Fruit fly (Drosophila melanogaster) whole organism, embryonic: ENCODE data around the gene Spase25.

Experiments used
- Abd-B ChIP-seq: fragments of 200-800 bp; sonication (Bioruptor generic); optimal IDR thresholded peaks from 2 replicates; lab custom pipeline; 2018; ENCODE audit warnings: missing biosample characterization, mild to moderate bottlenecking, missing genetic modification characterization, moderate library complexity
- Atf-2 ChIP-seq: fragments of 200-800 bp; sonication (Bioruptor generic); optimal IDR thresholded peaks from 2 replicates; lab custom pipeline; 2016; ENCODE audit warnings: missing biosample characterization, missing genetic modification characterization
- Atf3 ChIP-seq: fragments of 200-800 bp; sonication (Bioruptor generic); optimal IDR thresholded peaks from 3 replicates; lab custom pipeline; 2016; ENCODE audit warnings: missing biosample characterization, missing genetic modification characterization
- B-H2 ChIP-seq: fragments of 200-800 bp; sonication (Bioruptor generic); optimal IDR thresholded peaks from 2 replicates; lab custom pipeline; 2018; ENCODE audit warnings: missing biosample characterization, mild to moderate bottlenecking, missing genetic modification characterization
- CG10147 ChIP-seq: fragments of 200-800 bp; sonication (Bioruptor generic); optimal IDR thresholded peaks from 2 replicates; lab custom pipeline; 2019; ENCODE audit warnings: missing biosample characterization, mild to moderate bottlenecking, missing genetic modification characterization, moderate library complexity
- CG10267 ChIP-seq: fragments of 200-800 bp; sonication (Bioruptor generic); optimal IDR thresholded peaks from 2 replicates; lab custom pipeline; 2018; ENCODE audit warnings: missing biosample characterization, mild to moderate bottlenecking, missing genetic modification characterization, moderate library complexity
- CG10274 ChIP-seq: fragments of 200-800 bp; sonication (Bioruptor generic); optimal IDR thresholded peaks from 3 replicates; lab custom pipeline; 2017; ENCODE audit warnings: missing biosample characterization, mild to moderate bottlenecking, missing genetic modification characterization
- CG10565 ChIP-seq: fragments of 200-800 bp; sonication (Bioruptor generic); optimal IDR thresholded peaks from 3 replicates; lab custom pipeline; 2016; ENCODE audit warnings: missing biosample characterization, mild to moderate bottlenecking, missing genetic modification characterization
- CG11398 ChIP-seq: fragments of 200-800 bp; sonication (Bioruptor generic); optimal IDR thresholded peaks from 2 replicates; lab custom pipeline; 2016; ENCODE audit warnings: missing biosample characterization, missing genetic modification characterization
- CG11560 ChIP-seq: fragments of 200-800 bp; sonication (Bioruptor generic); IDR thresholded peaks from 3 replicates; pipeline ENCODE4 v1.3.6; 2022; ENCODE audit warnings: missing biosample characterization, missing genetic modification characterization
- CG12769 ChIP-seq: fragments of 200-800 bp; sonication (Bioruptor generic); optimal IDR thresholded peaks from 2 replicates; lab custom pipeline; 2019; ENCODE audit warnings: missing biosample characterization, mild to moderate bottlenecking, missing genetic modification characterization, moderate library complexity
- CG16813 ChIP-seq: fragments of 200-800 bp; sonication (Bioruptor generic); IDR thresholded peaks from 3 replicates; pipeline ENCODE4 v1.3.6; 2022; ENCODE audit warnings: missing biosample characterization, missing genetic modification characterization; ENCODE audit not compliant: partially characterized antibody
- CG17802 ChIP-seq: fragments of 200-800 bp; sonication (Bioruptor generic); optimal IDR thresholded peaks from 2 replicates; lab custom pipeline; 2018; ENCODE audit warnings: missing biosample characterization, mild to moderate bottlenecking, missing genetic modification characterization, moderate library complexity
- CG17912 ChIP-seq: fragments of 200-800 bp; sonication (Bioruptor generic); optimal IDR thresholded peaks from 2 replicates; lab custom pipeline; 2018; ENCODE audit warnings: missing biosample characterization, mild to moderate bottlenecking, missing genetic modification characterization
- CG18011 ChIP-seq: fragments of 200-800 bp; sonication (Bioruptor generic); optimal IDR thresholded peaks from 2 replicates; lab custom pipeline; 2017; ENCODE audit warnings: missing biosample characterization, missing genetic modification characterization, mild to moderate bottlenecking, moderate library complexity, missing genotype
- CG1832 ChIP-seq: fragments of 200-800 bp; sonication (Bioruptor generic); optimal IDR thresholded peaks from 2 replicates; lab custom pipeline; 2017; ENCODE audit warnings: missing biosample characterization, mild to moderate bottlenecking, missing genetic modification characterization, inconsistent platforms
- CG2875 ChIP-seq: fragments of 200-800 bp; sonication (Bioruptor generic); optimal IDR thresholded peaks from 2 replicates; lab custom pipeline; 2017; ENCODE audit warnings: missing biosample characterization, mild to moderate bottlenecking, missing genetic modification characterization, missing genetic modification reagents
- CG32767 ChIP-seq: fragments of 200-800 bp; sonication (Bioruptor generic); IDR thresholded peaks from 2 replicates; pipeline ENCODE4 v1.3.6; 2022; ENCODE audit warnings: missing biosample characterization, missing genetic modification characterization
- CG4360 ChIP-seq: fragments of 200-800 bp; sonication (Bioruptor generic); IDR thresholded peaks from 2 replicates; pipeline ENCODE4 v1.3.6; 2022; ENCODE audit warnings: missing biosample characterization, missing genetic modification characterization
- CG6813 ChIP-seq: fragments of 200-800 bp; sonication (Bioruptor generic); optimal IDR thresholded peaks from 2 replicates; lab custom pipeline; 2017; ENCODE audit warnings: missing biosample characterization, missing genetic modification characterization, mild to moderate bottlenecking, moderate library complexity, missing genetic modification reagents
- CG7839 ChIP-seq: fragments of 200-800 bp; sonication (Bioruptor generic); optimal IDR thresholded peaks from 3 replicates; lab custom pipeline; 2018; ENCODE audit warnings: missing biosample characterization, mild to moderate bottlenecking, missing genetic modification characterization, moderate library complexity
- CG9932 ChIP-seq: fragments of 200-800 bp; sonication (Bioruptor generic); IDR thresholded peaks from 2 replicates; pipeline ENCODE4 v1.3.6; 2022; ENCODE audit warnings: missing biosample characterization, missing genetic modification characterization
- Dip2 ChIP-seq: fragments of 200-800 bp; sonication (Bioruptor generic); IDR thresholded peaks from 2 replicates; pipeline ENCODE4 v1.3.6; 2022; ENCODE audit warnings: missing biosample characterization, missing genetic modification characterization
- Doc3 ChIP-seq: fragments of 200-800 bp; sonication (Bioruptor generic); IDR thresholded peaks from 3 replicates; pipeline ENCODE4 v1.3.6; 2022; ENCODE audit warnings: missing biosample characterization, missing genetic modification characterization; ENCODE audit not compliant: partially characterized antibody
- E2f1 ChIP-seq: fragments of 200-800 bp; sonication (Bioruptor generic); IDR thresholded peaks from 2 replicates; pipeline ENCODE4 v1.3.6; 2022; ENCODE audit warnings: missing biosample characterization, missing genetic modification characterization
- Eip74EF ChIP-seq, 2 experiments: fragments of 200-800 bp in 1 of 2; fragments of >200 bp in 1 of 2; sonication (Bioruptor generic) in 1 of 2; optimal IDR thresholded peaks; 2 replicates each; lab custom pipeline; 2017 to 2019; ENCODE audit warnings: missing biosample characterization in 2 of 2, missing genetic modification characterization in 2 of 2, mild to moderate bottlenecking in 1 of 2, moderate library complexity in 1 of 2
- HLH4C ChIP-seq: fragments of 200-800 bp; sonication (Bioruptor generic); IDR thresholded peaks from 3 replicates; pipeline ENCODE4 v1.3.6; 2022; ENCODE audit warnings: missing biosample characterization, missing genetic modification characterization; ENCODE audit not compliant: partially characterized antibody
- HmgD ChIP-seq: fragments of 200-800 bp; sonication (Bioruptor generic); optimal IDR thresholded peaks from 3 replicates; lab custom pipeline; 2016; ENCODE audit warnings: missing biosample characterization, missing genetic modification characterization
- HmgZ ChIP-seq: fragments of 200-800 bp; sonication (Bioruptor generic); optimal IDR thresholded peaks from 2 replicates; lab custom pipeline; 2018; ENCODE audit warnings: missing biosample characterization, mild to moderate bottlenecking, missing genetic modification characterization
- Hr3 ChIP-seq: fragments of 200-800 bp; sonication (Bioruptor generic); optimal IDR thresholded peaks from 3 replicates; lab custom pipeline; 2016; ENCODE audit warnings: missing biosample characterization, missing genetic modification characterization
- Hr39 ChIP-seq: fragments of >200 bp; optimal IDR thresholded peaks from 2 replicates; lab custom pipeline; 2017
- Lhr ChIP-seq: fragments of 200-800 bp; sonication (Bioruptor generic); optimal IDR thresholded peaks from 3 replicates; lab custom pipeline; 2017; ENCODE audit warnings: mild to moderate bottlenecking, missing biosample characterization, missing genetic modification reagents, missing genetic modification characterization
- MTF-1 ChIP-seq: fragments of 200-800 bp; sonication (Bioruptor generic); optimal IDR thresholded peaks from 2 replicates; lab custom pipeline; 2018; ENCODE audit warnings: missing biosample characterization, mild to moderate bottlenecking, missing genetic modification characterization, borderline replicate concordance
- Med ChIP-seq: fragments of 200-800 bp; sonication (Bioruptor generic); peaks from one replicate; lab custom pipeline; 2016; ENCODE audit warnings: missing biosample characterization, missing genetic modification characterization, mild to moderate bottlenecking, inconsistent platforms, moderate library complexity
- aop ChIP-seq: fragments of 200-800 bp; sonication (Bioruptor generic); IDR thresholded peaks from 2 replicates; pipeline ENCODE4 v1.3.6; 2022; ENCODE audit warnings: missing biosample characterization, missing genetic modification characterization
- ara ChIP-seq: fragments of 200-800 bp; sonication (Bioruptor generic); IDR thresholded peaks from 2 replicates; pipeline ENCODE4 v1.3.6; 2022; ENCODE audit warnings: missing biosample characterization, missing genetic modification characterization
- bbx ChIP-seq: fragments of 200-800 bp; sonication (Bioruptor generic); IDR thresholded peaks from 2 replicates; pipeline ENCODE4 v1.3.6; 2022; ENCODE audit warnings: missing biosample characterization, missing genetic modification characterization; ENCODE audit not compliant: partially characterized antibody
- bsh ChIP-seq, 2 experiments: fragments of 200-800 bp; sonication (Bioruptor generic); optimal IDR thresholded peaks; 2 replicates each; lab custom pipeline; 2017 to 2018; ENCODE audit warnings: mild to moderate bottlenecking in 2 of 2, missing biosample characterization in 2 of 2, missing genetic modification characterization in 2 of 2, moderate library complexity in 1 of 2
- ci ChIP-seq: fragments of 200-800 bp; sonication (Bioruptor generic); IDR thresholded peaks from 3 replicates; pipeline ENCODE4 v1.3.6; 2022; ENCODE audit warnings: missing biosample characterization, missing genetic modification characterization
- dysf ChIP-seq: fragments of 200-800 bp; sonication (Bioruptor generic); IDR thresholded peaks from 3 replicates; pipeline ENCODE4 v1.3.6; 2022; ENCODE audit warnings: missing biosample characterization, missing genetic modification characterization
- insv ChIP-seq, 2 experiments: fragments of 200-800 bp; sonication (Bioruptor generic); optimal IDR thresholded peaks; 3 replicates each; lab custom pipeline; 2016 to 2018; ENCODE audit warnings: missing biosample characterization in 2 of 2, missing genetic modification characterization in 2 of 2
- jigr1 ChIP-seq: fragments of 200-800 bp; sonication (Bioruptor generic); IDR thresholded peaks from 3 replicates; pipeline ENCODE4 v1.3.6; 2022; ENCODE audit warnings: missing biosample characterization, missing genetic modification characterization
- otp ChIP-seq: fragments of 200-800 bp; sonication (Bioruptor generic); IDR thresholded peaks from 3 replicates; pipeline ENCODE4, ENCODE4 v1.3.6; 2022; ENCODE audit warnings: missing biosample characterization, missing genetic modification characterization
- ranshi ChIP-seq: fragments of 200-800 bp; sonication (Bioruptor generic); IDR thresholded peaks from 2 replicates; pipeline ENCODE4 v1.3.6; 2022; ENCODE audit warnings: missing biosample characterization, missing genetic modification characterization
- sc ChIP-seq, 3 experiments: fragments of >200 bp in 2 of 3; fragments of 200-800 bp in 1 of 3; sonication (Bioruptor generic) in 1 of 3; optimal IDR thresholded peaks; 2 replicates in 2 of 3; 3 replicates in 1 of 3; lab custom pipeline; 2017; ENCODE audit warnings: mild to moderate bottlenecking in 1 of 3, missing biosample characterization in 1 of 3, missing genetic modification characterization in 1 of 3, missing genetic modification reagents in 1 of 3
- sens ChIP-seq: fragments of 200-800 bp; sonication (Bioruptor generic); peaks from one replicate; lab custom pipeline; 2016; ENCODE audit warnings: missing biosample characterization, missing genetic modification characterization
- sqz ChIP-seq: fragments of 200-800 bp; sonication (Bioruptor generic); optimal IDR thresholded peaks from 3 replicates; lab custom pipeline; 2018; ENCODE audit warnings: missing biosample characterization, mild to moderate bottlenecking, missing genetic modification characterization
- ttk ChIP-seq: fragments of 200-800 bp; sonication (Bioruptor generic); IDR thresholded peaks from 2 replicates; pipeline ENCODE4 v2.1.2; 2022; ENCODE audit warnings: missing biosample characterization, missing genetic modification characterization
- tup ChIP-seq: fragments of 200-800 bp; sonication (Bioruptor generic); optimal IDR thresholded peaks from 2 replicates; lab custom pipeline; 2016; ENCODE audit warnings: missing biosample characterization, mild to moderate bottlenecking, missing genetic modification characterization, moderate library complexity
- vnd ChIP-seq: fragments of 200-800 bp; sonication (Bioruptor generic); IDR thresholded peaks from 3 replicates; pipeline ENCODE4 v1.3.6; 2022; ENCODE audit warnings: missing biosample characterization, missing genetic modification characterization; ENCODE audit not compliant: partially characterized antibody
- zfh2 ChIP-seq: fragments of 200-800 bp; sonication (Bioruptor generic); optimal IDR thresholded peaks from 2 replicates; lab custom pipeline; 2016; ENCODE audit warnings: missing biosample characterization, missing genetic modification characterization

The Spase25 gene

dm6 chrX:11440944-11441343, 44.1 kb upstream of the Spase25 start (continued):
- TF ChIP-seq HmgD (no peak), Lhr (GFP tag; lab: Kevin White, UChicago) (no peak), MTF-1 (GFP tag; lab: Kevin White, UChicago) (no peak), ttk (GFP tag; lab: Robert Waterston, UW) (no peak), CG18011 (GFP tag; lab: Kevin White, UChicago) (no peak), Dip2 (no peak), CG17912 (GFP tag; lab: Kevin White, UChicago) (no peak), Doc3 (no peak), jigr1 (no peak), Atf3 (GFP tag; lab: Kevin White, UChicago) (no peak), CG10565 (no peak), Hr39 (lab: Kevin White, UChicago) (no peak), zfh2 (GFP tag; lab: Kevin White, UChicago) (no peak), HmgZ (no peak), ranshi (GFP tag; lab: Robert Waterston, UW) (no peak), CG11560 (tag; lab: Robert Waterston, UW) (no peak), CG11398 (GFP tag; lab: Kevin White, UChicago) (no peak), sqz (GFP tag; lab: Kevin White, UChicago) (no peak), sc (optimal IDR thresholded peaks at IDR 0.05; lab: Kevin White, UChicago) (no peak), sc (GFP tag; optimal IDR thresholded peaks at IDR 0.05; lab: Kevin White, UChicago) (no peak), Eip74EF (GFP tag; optimal IDR thresholded peaks at IDR 0.05; lab: Kevin White, UChicago) (no peak), vnd (GFP tag; lab: Robert Waterston, UW) (no peak), CG10274 (GFP tag; lab: Kevin White, UChicago) (no peak), Hr3 (GFP tag; lab: Kevin White, UChicago) (peak; percentile 15), ci (no peak), CG10267 (no peak), E2f1 (GFP tag; lab: Robert Waterston, UW) (no peak), Atf-2 (GFP tag; lab: Kevin White, UChicago) (no peak), CG17802 (tag; lab: Kevin White, UChicago) (no peak), tup (GFP tag; lab: Kevin White, UChicago) (no peak), CG1832 (no peak), HLH4C (GFP tag; lab: Robert Waterston, UW) (no peak), ara (GFP tag; lab: Robert Waterston, UW) (no peak), bbx (no peak), CG2875 (GFP tag; lab: Kevin White, UChicago) (no peak), otp (GFP tag; lab: Robert Waterston, UW) (no peak), dysf (GFP tag; lab: Robert Waterston, UW) (peak; percentile 55; the same call in 2 of the 3 replicates), CG16813 (no peak), CG7839 (tag; lab: Kevin White, UChicago) (peak; percentile 52), insv (GFP tag; optimal IDR thresholded peaks at IDR 0.05; lab: Kevin White, UChicago) (no peak), CG12769 (no peak), CG10147 (GFP tag; lab: Kevin White, UChicago) (peak; percentile 32), bsh (GFP tag; optimal IDR thresholded peaks at IDR 0.05; lab: Kevin White, UChicago) (no peak), CG9932 (GFP tag; lab: Robert Waterston, UW) (no peak), CG6813 (GFP tag; lab: Kevin White, UChicago) (no peak), aop (GFP tag; lab: Robert Waterston, UW) (no peak), Med (GFP tag; lab: Kevin White, UChicago) (peak; percentile 65), CG4360 (GFP tag; lab: Robert Waterston, UW) (no peak), sens (GFP tag; lab: Kevin White, UChicago) (no peak), B-H2 (GFP tag; lab: Kevin White, UChicago) (no peak), Abd-B (GFP tag; lab: Kevin White, UChicago) (no peak), CG32767 (GFP tag; lab: Robert Waterston, UW) (no peak)
